Fruit fly (Drosophila melanogaster) whole organism, adult: ENCODE data around the gene CG10097.

ENCODE experiments used
- CG11617 ChIP-seq: fragments of 200-800 bp; sonication (Bioruptor generic); optimal IDR thresholded peaks from 2 replicates; lab custom pipeline; 2017; ENCODE audit warnings: mild to moderate bottlenecking, missing biosample characterization, missing genetic modification reagents, missing genetic modification characterization
- CG14711 ChIP-seq: fragments of 200-800 bp; sonication (Bioruptor generic); optimal IDR thresholded peaks from 2 replicates; lab custom pipeline; 2018; ENCODE audit warnings: missing biosample characterization, mild to moderate bottlenecking, missing genetic modification characterization, moderate library complexity
- kay ChIP-seq: fragments of 200-800 bp; sonication (Bioruptor generic); peaks from one replicate; lab custom pipeline; 2016; ENCODE audit warnings: missing biosample characterization, missing genetic modification characterization, borderline replicate concordance
- tj ChIP-seq: fragments of 200-800 bp; sonication (Bioruptor generic); optimal IDR thresholded peaks from 3 replicates; lab custom pipeline; 2017; ENCODE audit warnings: missing biosample characterization, mild to moderate bottlenecking, missing genetic modification characterization, moderate library complexity

DNA sequence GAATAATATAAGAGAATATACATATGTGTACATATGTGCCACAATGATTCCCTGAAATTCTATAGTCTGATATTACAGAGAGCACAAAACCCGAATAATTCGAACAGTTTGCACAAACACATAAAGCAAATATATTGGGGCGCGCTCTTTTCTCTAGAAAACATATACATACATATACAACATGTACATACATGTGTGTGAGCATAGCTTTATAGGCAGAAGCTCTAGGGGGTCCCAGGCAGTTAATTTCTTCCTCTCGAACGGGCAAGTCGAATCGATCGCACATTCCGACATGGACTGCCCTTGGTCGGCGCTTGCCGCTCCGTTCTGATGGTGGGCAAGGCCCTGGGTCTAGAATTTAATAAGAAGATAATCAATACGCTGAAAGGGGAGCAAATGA lies 23.0 kb downstream of the CG10097 start, which contains the start of gene GstD3:
- TF ChIP-seq kay (GFP tag; lab: Kevin White, UChicago) (peak; percentile 50), CG11617 (no peak), tj (GFP tag; lab: Kevin White, UChicago) (no peak), CG14711 (tag; lab: Kevin White, UChicago) (no peak)
